Fruit fly (Drosophila melanogaster) whole organism, embryonic: ENCODE measurements around the gene CG11241.
A peak's percentile ranks its signal among the peaks of the same experiment; 100 is the strongest.

ENCODE experiments used
- ATbp ChIP-seq: fragments of 200-800 bp; sonication (Bioruptor generic); optimal IDR thresholded peaks from 2 replicates; lab custom pipeline; 2017; ENCODE audit warnings: missing biosample characterization, mild to moderate bottlenecking, missing genetic modification characterization, missing genetic modification reagents
- Bteb2 ChIP-seq: fragments of 200-800 bp; sonication (Bioruptor generic); optimal IDR thresholded peaks from 2 replicates; lab custom pipeline; 2016; ENCODE audit warnings: missing biosample characterization, missing genetic modification characterization
- CG10654 ChIP-seq: fragments of 200-800 bp; sonication (Bioruptor generic); optimal IDR thresholded peaks from 2 replicates; lab custom pipeline; 2016; ENCODE audit warnings: missing biosample characterization, missing genetic modification characterization
- CG12155 ChIP-seq: fragments of 200-800 bp; sonication (Bioruptor generic); optimal IDR thresholded peaks from 3 replicates; lab custom pipeline; 2016; ENCODE audit warnings: missing biosample characterization, missing genetic modification characterization
- CG12219 ChIP-seq: fragments of 200-800 bp; sonication (Bioruptor generic); optimal IDR thresholded peaks from 3 replicates; lab custom pipeline; 2018; ENCODE audit warnings: missing biosample characterization, mild to moderate bottlenecking, missing genetic modification characterization
- CG12769 ChIP-seq: fragments of 200-800 bp; sonication (Bioruptor generic); optimal IDR thresholded peaks from 2 replicates; lab custom pipeline; 2019; ENCODE audit warnings: missing biosample characterization, mild to moderate bottlenecking, missing genetic modification characterization, moderate library complexity
- CG13296 ChIP-seq: fragments of 200-800 bp; sonication (Bioruptor generic); optimal IDR thresholded peaks from 3 replicates; lab custom pipeline; 2018; ENCODE audit warnings: missing biosample characterization, mild to moderate bottlenecking, missing genetic modification characterization
- CG15514 ChIP-seq: fragments of 200-800 bp; sonication (Bioruptor generic); optimal IDR thresholded peaks from 3 replicates; lab custom pipeline; 2017; ENCODE audit warnings: missing biosample characterization, missing genetic modification characterization, mild to moderate bottlenecking, moderate library complexity, missing genetic modification reagents
- CG15696 ChIP-seq: fragments of 200-800 bp; sonication (Bioruptor generic); optimal IDR thresholded peaks from 2 replicates; lab custom pipeline; 2019; ENCODE audit warnings: missing biosample characterization, mild to moderate bottlenecking, missing genetic modification characterization, moderate library complexity
- CG1603 ChIP-seq: fragments of 200-800 bp; sonication (Bioruptor generic); optimal IDR thresholded peaks from 2 replicates; lab custom pipeline; 2019; ENCODE audit warnings: missing biosample characterization, mild to moderate bottlenecking, missing genetic modification characterization, moderate library complexity
- CG16779 ChIP-seq: fragments of 200-800 bp; sonication (Bioruptor generic); IDR thresholded peaks from 2 replicates; pipeline ENCODE4 v1.3.6; 2022; ENCODE audit warnings: missing biosample characterization, missing genetic modification characterization
- CG17359 ChIP-seq: fragments of 200-800 bp; sonication (Bioruptor generic); optimal IDR thresholded peaks from 3 replicates; lab custom pipeline; 2018; ENCODE audit warnings: missing biosample characterization, mild to moderate bottlenecking, missing genetic modification characterization, moderate library complexity
- CG17912 ChIP-seq: fragments of 200-800 bp; sonication (Bioruptor generic); optimal IDR thresholded peaks from 2 replicates; lab custom pipeline; 2018; ENCODE audit warnings: missing biosample characterization, mild to moderate bottlenecking, missing genetic modification characterization
- CG1832 ChIP-seq: fragments of 200-800 bp; sonication (Bioruptor generic); optimal IDR thresholded peaks from 2 replicates; lab custom pipeline; 2017; ENCODE audit warnings: missing biosample characterization, mild to moderate bottlenecking, missing genetic modification characterization, inconsistent platforms
- CG2120 ChIP-seq: fragments of 200-800 bp; sonication (Bioruptor generic); optimal IDR thresholded peaks from 3 replicates; lab custom pipeline; 2016; ENCODE audit warnings: missing biosample characterization, missing genetic modification characterization
- CG2202 ChIP-seq: fragments of 200-800 bp; sonication (Bioruptor generic); optimal IDR thresholded peaks from 2 replicates; lab custom pipeline; 2018; ENCODE audit warnings: missing biosample characterization, mild to moderate bottlenecking, missing genetic modification characterization
- CG33213 ChIP-seq: fragments of 200-800 bp; sonication (Bioruptor generic); optimal IDR thresholded peaks from 3 replicates; lab custom pipeline; 2016; ENCODE audit warnings: missing biosample characterization, missing genetic modification characterization
- CG3847 ChIP-seq: fragments of 200-800 bp; sonication (Bioruptor generic); IDR thresholded peaks from 2 replicates; pipeline ENCODE4 v1.3.6; 2022; ENCODE audit warnings: missing biosample characterization, missing genetic modification characterization
- CG3995 ChIP-seq: fragments of 200-800 bp; sonication (Bioruptor generic); optimal IDR thresholded peaks from 3 replicates; lab custom pipeline; 2016; ENCODE audit warnings: missing biosample characterization, missing genetic modification characterization
- CG4404 ChIP-seq: fragments of 200-800 bp; sonication (Bioruptor generic); IDR thresholded peaks from 2 replicates; pipeline ENCODE4 v1.3.6; 2022; ENCODE audit warnings: missing biosample characterization, missing genetic modification characterization
- CG4617 ChIP-seq: fragments of 200-800 bp; sonication (Bioruptor generic); optimal IDR thresholded peaks from 3 replicates; lab custom pipeline; 2016; ENCODE audit warnings: missing biosample characterization, missing genetic modification characterization, borderline replicate concordance
- CG7357 ChIP-seq: fragments of 200-800 bp; sonication (Bioruptor generic); IDR thresholded peaks from 3 replicates; pipeline ENCODE4 v1.3.6; 2022; ENCODE audit warnings: missing biosample characterization, missing genetic modification characterization
- D ChIP-seq, 2 experiments: fragments of 200-800 bp in 1 of 2; fragments of >200 bp in 1 of 2; sonication (Bioruptor generic) in 1 of 2; optimal IDR thresholded peaks; 2 replicates in 1 of 2; 3 replicates in 1 of 2; lab custom pipeline; 2017; ENCODE audit warnings: mild to moderate bottlenecking in 1 of 2, missing biosample characterization in 1 of 2, missing genetic modification characterization in 1 of 2, missing genetic modification reagents in 1 of 2
- Lhr ChIP-seq: fragments of 200-800 bp; sonication (Bioruptor generic); optimal IDR thresholded peaks from 3 replicates; lab custom pipeline; 2017; ENCODE audit warnings: mild to moderate bottlenecking, missing biosample characterization, missing genetic modification reagents, missing genetic modification characterization
- Rfx ChIP-seq: fragments of 200-800 bp; sonication (Bioruptor generic); IDR thresholded peaks from 2 replicates; pipeline ENCODE4 v1.3.6; 2022; ENCODE audit warnings: missing biosample characterization, missing genetic modification characterization
- Sry-δ ChIP-seq: fragments of 200-800 bp; sonication (Bioruptor generic); optimal IDR thresholded peaks from 2 replicates; lab custom pipeline; 2016; ENCODE audit warnings: missing biosample characterization, missing genetic modification characterization
- ci ChIP-seq: fragments of 200-800 bp; sonication (Bioruptor generic); IDR thresholded peaks from 3 replicates; pipeline ENCODE4 v1.3.6; 2022; ENCODE audit warnings: missing biosample characterization, missing genetic modification characterization
- corto ChIP-seq: fragments of 200-800 bp; sonication (Bioruptor generic); optimal IDR thresholded peaks from 2 replicates; lab custom pipeline; 2016; ENCODE audit warnings: missing biosample characterization, mild to moderate bottlenecking, missing genetic modification characterization, moderate library complexity
- da ChIP-seq: fragments of 200-800 bp; sonication (Bioruptor generic); optimal IDR thresholded peaks from 2 replicates; lab custom pipeline; 2016; ENCODE audit warnings: missing biosample characterization, missing genetic modification characterization
- eve ChIP-seq, 2 experiments: fragments of >200 bp; optimal IDR thresholded peaks; 2 replicates each; lab custom pipeline; 2017; ENCODE audit warnings: missing biosample characterization in 2 of 2, missing genetic modification characterization in 2 of 2
- eyg ChIP-seq: fragments of 200-800 bp; sonication (Bioruptor generic); optimal IDR thresholded peaks from 3 replicates; lab custom pipeline; 2016; ENCODE audit warnings: missing biosample characterization, missing genetic modification characterization
- fd3F ChIP-seq: fragments of 200-800 bp; sonication (Bioruptor generic); optimal IDR thresholded peaks from 2 replicates; lab custom pipeline; 2018; ENCODE audit warnings: missing biosample characterization, mild to moderate bottlenecking, missing genetic modification characterization, moderate library complexity
- gcm ChIP-seq: fragments of 200-800 bp; sonication (Bioruptor generic); optimal IDR thresholded peaks from 2 replicates; lab custom pipeline; 2019; ENCODE audit warnings: missing biosample characterization, mild to moderate bottlenecking, missing genetic modification characterization, moderate library complexity
- ind ChIP-seq: fragments of 200-800 bp; sonication (Bioruptor generic); optimal IDR thresholded peaks from 3 replicates; lab custom pipeline; 2016; ENCODE audit warnings: missing biosample characterization, missing genetic modification characterization
- lbe ChIP-seq: fragments of 200-800 bp; sonication (Bioruptor generic); optimal IDR thresholded peaks from 2 replicates; lab custom pipeline; 2016; ENCODE audit warnings: missing biosample characterization, mild to moderate bottlenecking, missing genetic modification characterization
- lov ChIP-seq, 2 experiments: fragments of 200-800 bp in 1 of 2; fragments of >200 bp in 1 of 2; sonication (Bioruptor generic) in 1 of 2; IDR thresholded peaks in 1 of 2; optimal IDR thresholded peaks in 1 of 2; 2 replicates in 1 of 2; 3 replicates in 1 of 2; pipeline versions ENCODE4 v1.3.6 to Lab custom; 2017 to 2022; ENCODE audit warnings: missing biosample characterization in 1 of 2, missing genetic modification characterization in 1 of 2
- maf-S ChIP-seq: fragments of 200-800 bp; sonication (Bioruptor generic); optimal IDR thresholded peaks from 2 replicates; lab custom pipeline; 2016; ENCODE audit warnings: missing biosample characterization, missing genetic modification characterization
- pfk ChIP-seq: fragments of 200-800 bp; sonication (Bioruptor generic); optimal IDR thresholded peaks from 2 replicates; lab custom pipeline; 2018; ENCODE audit warnings: missing biosample characterization, mild to moderate bottlenecking, missing genetic modification characterization, moderate library complexity
- pzg ChIP-seq: fragments of 200-800 bp; sonication (Bioruptor generic); optimal IDR thresholded peaks from 3 replicates; lab custom pipeline; 2018; ENCODE audit warnings: missing biosample characterization, mild to moderate bottlenecking, missing genetic modification characterization, moderate library complexity
- row ChIP-seq: fragments of 200-800 bp; sonication (Bioruptor generic); IDR thresholded peaks from 3 replicates; pipeline ENCODE4 v1.3.6; 2022; ENCODE audit warnings: missing biosample characterization, missing genetic modification characterization
- scrt ChIP-seq: fragments of 200-800 bp; sonication (Bioruptor generic); optimal IDR thresholded peaks from 2 replicates; lab custom pipeline; 2018; ENCODE audit warnings: missing biosample characterization, mild to moderate bottlenecking, missing genetic modification characterization, moderate library complexity
- sima ChIP-seq: fragments of 200-800 bp; sonication (Bioruptor generic); optimal IDR thresholded peaks from 2 replicates; lab custom pipeline; 2016; ENCODE audit warnings: missing biosample characterization, missing genetic modification characterization
- slou ChIP-seq: fragments of 200-800 bp; sonication (Bioruptor generic); optimal IDR thresholded peaks from 3 replicates; lab custom pipeline; 2016; ENCODE audit warnings: missing biosample characterization, missing genetic modification characterization
- stwl ChIP-seq: fragments of 200-800 bp; sonication (Bioruptor generic); optimal IDR thresholded peaks from 3 replicates; lab custom pipeline; 2018; ENCODE audit warnings: missing biosample characterization, mild to moderate bottlenecking, missing genetic modification characterization, moderate library complexity
- tll ChIP-seq, 2 experiments: fragments of 200-800 bp in 1 of 2; fragments of >200 bp in 1 of 2; sonication (Bioruptor generic) in 1 of 2; optimal IDR thresholded peaks; 2 replicates each; lab custom pipeline; 2017 to 2019; ENCODE audit warnings: missing biosample characterization in 2 of 2, missing genetic modification characterization in 2 of 2, mild to moderate bottlenecking in 1 of 2, moderate library complexity in 1 of 2
- tna ChIP-seq: fragments of 200-800 bp; sonication (Bioruptor generic); IDR thresholded peaks from 2 replicates; pipeline ENCODE4 v1.3.6; 2022; ENCODE audit warnings: missing biosample characterization, missing genetic modification characterization; ENCODE audit not compliant: partially characterized antibody
- twi ChIP-seq: fragments of 200-800 bp; optimal IDR thresholded peaks from 2 replicates; lab custom pipeline; 2019; ENCODE audit warnings: missing biosample characterization, mild to moderate bottlenecking, missing genetic modification characterization, moderate library complexity
- unc-4 ChIP-seq: fragments of 200-800 bp; sonication (Bioruptor generic); IDR thresholded peaks from 2 replicates; pipeline ENCODE4 v1.3.6; 2022; ENCODE audit warnings: missing biosample characterization, missing genetic modification characterization; ENCODE audit not compliant: partially characterized antibody

Gene CG11241

dm6 chr3L:22727739-22728335 is 10.4 kb downstream of the CG11241 start, which contains the start of the genes CG14450 and CG11367 (continued):
- TF ChIP-seq ATbp (GFP tag; lab: Kevin White, UChicago) = peak; percentile 24
- no peak for TF ChIP-seq ind (GFP tag; lab: Kevin White, UChicago)
- TF ChIP-seq Sry-δ (GFP tag; lab: Kevin White, UChicago) = peak; percentile 25
- TF ChIP-seq CG4617 (GFP tag; lab: Kevin White, UChicago) = no peak
- peak; percentile 55 for TF ChIP-seq CG12155 (GFP tag; lab: Kevin White, UChicago)
- TF ChIP-seq CG2202 (tag; lab: Kevin White, UChicago) = no peak
- no peak for TF ChIP-seq CG33213 (GFP tag; lab: Kevin White, UChicago)
- no peak for TF ChIP-seq sima (GFP tag; lab: Kevin White, UChicago)
- TF ChIP-seq pzg (GFP tag; lab: Kevin White, UChicago) = peak; percentile 56
- TF ChIP-seq tna (GFP tag; lab: Robert Waterston, UW) = no peak
- TF ChIP-seq CG4404 = no peak
- TF ChIP-seq lov (optimal IDR thresholded peaks at IDR 0.05; lab: Kevin White, UChicago) = no peak
- TF ChIP-seq lov (GFP tag; IDR thresholded peaks at IDR 0.05; lab: Robert Waterston, UW) = no peak
- no peak for TF ChIP-seq CG10654
- TF ChIP-seq CG15696 (tag; lab: Kevin White, UChicago) = peak; percentile 20
- TF ChIP-seq tll (GFP tag; optimal IDR thresholded peaks at IDR 0.05; lab: Kevin White, UChicago) = peak in 1 of 2 experiments; percentile 21
- TF ChIP-seq CG16779 (GFP tag; lab: Robert Waterston, UW) = no peak
- no peak for TF ChIP-seq corto (GFP tag; lab: Kevin White, UChicago)
- peak; percentile 19; the same call in 1 of the 2 replicates for TF ChIP-seq Rfx (GFP tag; lab: Robert Waterston, UW)
- peak; percentile 24 for TF ChIP-seq gcm (GFP tag; lab: Kevin White, UChicago)
- peak; percentile 20 for TF ChIP-seq CG13296 (GFP tag; lab: Kevin White, UChicago)
- TF ChIP-seq CG1603 (tag; lab: Kevin White, UChicago) = no peak
- peak; percentile 76 for TF ChIP-seq unc-4 (GFP tag; lab: Robert Waterston, UW)
- TF ChIP-seq slou (GFP tag; lab: Kevin White, UChicago) = no peak
- no peak for TF ChIP-seq CG12219
- peak; percentile 8 for TF ChIP-seq Lhr (GFP tag; lab: Kevin White, UChicago)
- no peak for TF ChIP-seq maf-S (GFP tag; lab: Kevin White, UChicago)
- peak; percentile 18 for TF ChIP-seq CG17359 (tag; lab: Kevin White, UChicago)
- 0 out of 2 replicates have a peak, but pooled peaks have one; percentile 21 for TF ChIP-seq CG3847 (GFP tag; lab: Robert Waterston, UW)
- TF ChIP-seq row (GFP tag; lab: Robert Waterston, UW) = peak; percentile 93
- TF ChIP-seq D (optimal IDR thresholded peaks at IDR 0.05; lab: Kevin White, UChicago) = no peak
- peak; percentile 21 for TF ChIP-seq D (GFP tag; optimal IDR thresholded peaks at IDR 0.05; lab: Kevin White, UChicago)
- TF ChIP-seq CG1832 (GFP tag; lab: Kevin White, UChicago) = no peak
- TF ChIP-seq fd3F (GFP tag; lab: Kevin White, UChicago) = no peak
- peak; percentile 10 for TF ChIP-seq CG2120 (GFP tag; lab: Kevin White, UChicago)
- peak; percentile 51 for TF ChIP-seq stwl
- peak; percentile 65 for TF ChIP-seq twi (tag; lab: Kevin White, UChicago)
- TF ChIP-seq CG17912 = no peak
- peak; percentile 84 for TF ChIP-seq CG15514 (GFP tag; lab: Kevin White, UChicago)
- TF ChIP-seq eyg (GFP tag; lab: Kevin White, UChicago) = no peak
- TF ChIP-seq lbe = peak; percentile 66
- no peak for TF ChIP-seq eve (GFP tag; optimal IDR thresholded peaks at IDR 0.05; lab: Kevin White, UChicago)
- peak; percentile 3 for TF ChIP-seq pfk (GFP tag; lab: Kevin White, UChicago)
- TF ChIP-seq CG7357 = no peak
- peak; percentile 71 for TF ChIP-seq CG12769 (tag; lab: Kevin White, UChicago)
- TF ChIP-seq CG3995 (GFP tag; lab: Kevin White, UChicago) = peak; percentile 86
- TF ChIP-seq Bteb2 (GFP tag; lab: Kevin White, UChicago) = no peak
- peak; percentile 57; the same call in 2 of the 3 replicates for TF ChIP-seq ci
- peak; percentile 16 for TF ChIP-seq scrt (GFP tag; lab: Kevin White, UChicago)
- TF ChIP-seq da = no peak
